Worm (Caenorhabditis elegans) whole organism, L4 larva: Measurements from ENCODE around the gene clec-157.

Experiments used
- ZK546.5 ChIP-seq, 2 experiments: sonication (generic microtip); optimal IDR thresholded peaks; 2 replicates each; lab custom pipeline; 2017; ENCODE audit warnings: missing biosample characterization in 2 of 2, missing genetic modification characterization in 2 of 2
- aha-1 ChIP-seq: fragments of 150-350 bp; peaks from one replicate; lab custom pipeline; 2014; ENCODE audit warnings: missing biosample characterization, missing genetic modification characterization
- ceh-62 ChIP-seq: sonication (generic microtip); optimal IDR thresholded peaks from 2 replicates; lab custom pipeline; 2017; ENCODE audit warnings: missing biosample characterization, missing genetic modification characterization
- daf-16 ChIP-seq, 3 experiments: sonication (generic microtip); optimal IDR thresholded peaks; 2 replicates each; lab custom pipeline; 2016 to 2017; ENCODE audit warnings: missing genetic modification characterization in 3 of 3, missing genetic modification reagents in 3 of 3, mild to moderate bottlenecking in 2 of 3, missing compliant biosample characterization in 2 of 3, missing biosample characterization in 1 of 3, moderate library complexity in 1 of 3
- daf-8 ChIP-seq: fragments of 200-800 bp; sonication (Bioruptor generic); IDR thresholded peaks from 2 replicates; pipeline ENCODE4 v1.3.6; 2022; ENCODE audit warnings: missing genetic modification characterization, missing compliant biosample characterization
- dmd-6 ChIP-seq: fragments of 200-800 bp; sonication (Bioruptor generic); IDR thresholded peaks from 2 replicates; pipeline ENCODE4 v1.3.6; 2022; ENCODE audit warnings: missing genetic modification reagents, missing genetic modification characterization, missing compliant biosample characterization
- duxl-1 ChIP-seq: sonication (generic microtip); optimal IDR thresholded peaks from 2 replicates; lab custom pipeline; 2016; ENCODE audit warnings: mild to moderate bottlenecking, missing genetic modification characterization, moderate library complexity, missing compliant biosample characterization; ENCODE audit not compliant: poor library complexity
- dve-1 ChIP-seq: sonication (generic microtip); optimal IDR thresholded peaks from 2 replicates; lab custom pipeline; 2017; ENCODE audit warnings: antibody characterized with exemption, mild to moderate bottlenecking, missing genetic modification characterization, missing compliant biosample characterization; ENCODE audit not compliant: insufficient read depth
- egl-27 ChIP-seq: sonication (generic microtip); optimal IDR thresholded peaks from 3 replicates; lab custom pipeline; 2017; ENCODE audit warnings: missing biosample characterization, missing genetic modification reagents, missing genetic modification characterization
- egl-43 ChIP-seq: fragments of 200-800 bp; sonication (Bioruptor generic); IDR thresholded peaks from 2 replicates; pipeline ENCODE4 v1.3.6; 2022; ENCODE audit warnings: missing genetic modification reagents, missing genetic modification characterization, missing compliant biosample characterization
- fkh-10 ChIP-seq: fragments of 150-350 bp; optimal IDR thresholded peaks from 2 replicates; lab custom pipeline; 2014; ENCODE audit warnings: missing biosample characterization, missing genetic modification reagents, missing genetic modification characterization
- hlh-11 ChIP-seq: fragments of 200-800 bp; sonication (Bioruptor generic); optimal IDR thresholded peaks from 2 replicates; lab custom pipeline; 2018; ENCODE audit warnings: mild to moderate bottlenecking, missing genetic modification characterization, missing compliant biosample characterization
- jun-1 ChIP-seq: fragments of 150-350 bp; optimal IDR thresholded peaks from 2 replicates; lab custom pipeline; 2014; ENCODE audit warnings: missing biosample characterization, missing genetic modification reagents, missing genetic modification characterization
- lin-1 ChIP-seq: fragments of 200-800 bp; sonication (Bioruptor generic); IDR thresholded peaks from 2 replicates; pipeline ENCODE4 v1.3.6; 2022; ENCODE audit warnings: missing genetic modification reagents, missing genetic modification characterization, missing compliant biosample characterization
- lin-15B ChIP-seq: fragments of 150-350 bp; sonication (generic microtip); optimal IDR thresholded peaks from 3 replicates; lab custom pipeline; 2014; ENCODE audit warnings: missing biosample characterization, missing genetic modification characterization
- lin-38 ChIP-seq: fragments of 200-800 bp; sonication (Bioruptor generic); IDR thresholded peaks from 2 replicates; pipeline ENCODE4 v1.3.6; 2022; ENCODE audit warnings: missing genetic modification reagents, missing genetic modification characterization, missing compliant biosample characterization
- lir-3 ChIP-seq: sonication (generic microtip); optimal IDR thresholded peaks from 2 replicates; lab custom pipeline; 2016; ENCODE audit warnings: mild to moderate bottlenecking, missing genetic modification characterization, missing compliant biosample characterization
- madf-5 ChIP-seq, 2 experiments: fragments of 200-800 bp; sonication (Bioruptor generic); IDR thresholded peaks; 2 replicates each; pipeline ENCODE4 v1.3.6; 2022; ENCODE audit warnings: missing compliant biosample characterization in 2 of 2, missing genetic modification characterization in 2 of 2
- nhr-237 ChIP-seq: sonication (generic microtip); optimal IDR thresholded peaks from 2 replicates; lab custom pipeline; 2017; ENCODE audit warnings: missing biosample characterization, missing genetic modification characterization
- nhr-28 ChIP-seq: fragments of 150-350 bp; optimal IDR thresholded peaks from 2 replicates; lab custom pipeline; 2014; ENCODE audit warnings: missing biosample characterization, missing genetic modification characterization
- nhr-48 ChIP-seq: sonication (generic microtip); optimal IDR thresholded peaks from 2 replicates; lab custom pipeline; 2016; ENCODE audit warnings: mild to moderate bottlenecking, missing genetic modification characterization, missing compliant biosample characterization
- php-3 ChIP-seq: fragments of 200-800 bp; sonication (Bioruptor generic); IDR thresholded peaks from 2 replicates; pipeline ENCODE4 v1.3.6; 2022; ENCODE audit warnings: missing genetic modification reagents, missing genetic modification characterization, missing compliant biosample characterization
- pqm-1 ChIP-seq: sonication (generic microtip); optimal IDR thresholded peaks from 2 replicates; lab custom pipeline; 2017; ENCODE audit warnings: missing biosample characterization, missing genetic modification characterization
- rbr-2 ChIP-seq: sonication (generic microtip); optimal IDR thresholded peaks from 2 replicates; lab custom pipeline; 2016; ENCODE audit warnings: missing genotype, missing genetic modification characterization, missing compliant biosample characterization
- sdz-12 ChIP-seq: fragments of 200-800 bp; sonication (Bioruptor generic); optimal IDR thresholded peaks from 2 replicates; lab custom pipeline; 2018; ENCODE audit warnings: mild to moderate bottlenecking, missing genetic modification characterization, missing compliant biosample characterization
- snpc-4 ChIP-seq: fragments of 150-350 bp; optimal IDR thresholded peaks from 2 replicates; lab custom pipeline; 2014; ENCODE audit warnings: missing biosample characterization, missing genetic modification characterization
- spr-3 ChIP-seq: fragments of 200-800 bp; sonication (Bioruptor generic); optimal IDR thresholded peaks from 2 replicates; lab custom pipeline; 2018; ENCODE audit warnings: mild to moderate bottlenecking, missing genetic modification characterization, missing compliant biosample characterization
- unc-62 ChIP-seq, 3 experiments: fragments of 150-350 bp in 1 of 3; sonication (generic microtip); optimal IDR thresholded peaks in 2 of 3; peaks in 1 of 3; 1 replicate in 1 of 3; 2 replicates in 2 of 3; lab custom pipeline; 2014 to 2017; ENCODE audit warnings: missing biosample characterization in 3 of 3, missing genetic modification characterization in 3 of 3, missing genetic modification reagents in 3 of 3, missing genotype in 1 of 3
- zip-2 ChIP-seq: fragments of 150-350 bp; optimal IDR thresholded peaks from 2 replicates; lab custom pipeline; 2014; ENCODE audit warnings: missing biosample characterization, missing genetic modification characterization

Gene clec-157

ce11 chrIII:4844327-4844726 lies at the start of gene clec-157, which contains the start of gene fkh-5:
Gene clec-157 (minus strand): TSS chrIII:4844427.
Gene fkh-5 (plus strand): TSS chrIII:4844662.
- TF ChIP-seq unc-62 (GFP tag; optimal IDR thresholded peaks at IDR 0.05 in 1 of 2; lab: Kevin White, UChicago) (peak in 1 of 2 experiments; percentile 63), unc-62 (tag; optimal IDR thresholded peaks at IDR 0.05; lab: Kevin White, UChicago) (no peak), lir-3 (tag; lab: Kevin White, UChicago) (no peak), rbr-2 (no peak)

ce11 chrIII:4893540-4893939 lies 49.3 kb upstream of the clec-157 start, which contains the start of gene F26F4.6:
Gene F26F4.6 (minus strand): TSS chrIII:4893640.
- no peak for TF ChIP-seq nhr-237 (tag; lab: Kevin White, UChicago)
- TF ChIP-seq lin-15B (tag; lab: Kevin White, UChicago) = no peak
- no peak for TF ChIP-seq spr-3
- TF ChIP-seq sdz-12 (GFP tag; lab: Kevin White, UChicago) = no peak
- no peak for TF ChIP-seq ZK546.5 (tag; optimal IDR thresholded peaks at IDR 0.05; lab: Kevin White, UChicago)
- no peak for TF ChIP-seq zip-2 (tag; lab: Kevin White, UChicago)
- no peak for TF ChIP-seq duxl-1
- no peak for TF ChIP-seq daf-8 (GFP tag; lab: Robert Waterston, UW)
- no peak for TF ChIP-seq egl-27 (tag; lab: Kevin White, UChicago)
- TF ChIP-seq lin-1 = no peak
- no peak for TF ChIP-seq madf-5 (GFP tag; IDR thresholded peaks at IDR 0.05; lab: Robert Waterston, UW)
- no peak for TF ChIP-seq lin-38 (GFP tag; lab: Robert Waterston, UW)
- TF ChIP-seq, all 104 proteins: peak for 0

ce11 chrIII:4890997-4891396 lies 46.8 kb upstream of the clec-157 start, which contains the start of gene F26F4.5:
Gene F26F4.5 (minus strand): TSS chrIII:4891252.
- TF ChIP-seq ceh-62 (tag; lab: Kevin White, UChicago) = no peak
- peak; percentile 45; the same call in 1 of the 2 replicates for TF ChIP-seq lin-38 (GFP tag; lab: Robert Waterston, UW)
- no peak for TF ChIP-seq nhr-48
- TF ChIP-seq aha-1 (tag; lab: Kevin White, UChicago) = peak; percentile 70
- TF ChIP-seq fkh-10 (GFP tag; lab: Kevin White, UChicago) = no peak

- no peak for TF ChIP-seq daf-16 (GFP tag; optimal IDR thresholded peaks at IDR 0.05; lab: Kevin White, UChicago)
- TF ChIP-seq daf-16 (tag; optimal IDR thresholded peaks at IDR 0.05; lab: Kevin White, UChicago) = peak; percentile 42
- TF ChIP-seq dmd-6 (GFP tag; lab: Robert Waterston, UW) = peak; percentile 36; the same call in 1 of the 2 replicates
- no peak for TF ChIP-seq dve-1 (tag; lab: Kevin White, UChicago)
- TF ChIP-seq nhr-28 (tag; lab: Kevin White, UChicago) = peak; percentile 8
Observed at ce11 chrIII:4887291-4887690, 43.1 kb upstream of the clec-157 start, which contains the start of gene clec-6. Gene clec-6 (minus strand): TSS chrIII:4887444.

ce11 chrIII:4883429-4883828 lies 39.2 kb upstream of the clec-157 start, which contains the start of gene clec-5:
Gene clec-5 (minus strand): TSS chrIII:4883606.
- TF ChIP-seq pqm-1 (tag; lab: Kevin White, UChicago) = peak; percentile 56
- TF ChIP-seq egl-43 (GFP tag; lab: Robert Waterston, UW) = no peak
- no peak for TF ChIP-seq snpc-4
- peak; percentile 13 for TF ChIP-seq dve-1 (tag; lab: Kevin White, UChicago)
- no peak for TF ChIP-seq daf-16 (GFP tag; optimal IDR thresholded peaks at IDR 0.05; lab: Kevin White, UChicago)
- TF ChIP-seq daf-16 (tag; optimal IDR thresholded peaks at IDR 0.05; lab: Kevin White, UChicago) = peak; percentile 17

ce11 chrIII:4881955-4882354 lies 37.7 kb upstream of the clec-157 start:
- TF ChIP-seq dmd-6 (GFP tag; lab: Robert Waterston, UW) (0 out of 2 replicates have a peak, but pooled peaks have one; percentile 17), jun-1 (tag; lab: Kevin White, UChicago) (no peak), daf-16 (GFP tag; optimal IDR thresholded peaks at IDR 0.05; lab: Kevin White, UChicago) (no peak), daf-16 (tag; optimal IDR thresholded peaks at IDR 0.05; lab: Kevin White, UChicago) (peak; percentile 22), php-3 (GFP tag; lab: Robert Waterston, UW) (no peak), pqm-1 (tag; lab: Kevin White, UChicago) (peak; percentile 38), hlh-11 (tag; lab: Kevin White, UChicago) (peak; percentile 12), nhr-28 (tag; lab: Kevin White, UChicago) (peak; percentile 11)
